Fruit fly (Drosophila melanogaster) whole organism, wandering third instar larva: ENCODE data around the gene Pex12.

Experiments
- Abd-B ChIP-seq: fragments of >200 bp; optimal IDR thresholded peaks from 2 replicates; lab custom pipeline; 2017; ENCODE audit warnings: missing biosample characterization, missing genetic modification characterization
- CG32264 ChIP-seq: fragments of 200-800 bp; sonication (Bioruptor generic); optimal IDR thresholded peaks from 2 replicates; lab custom pipeline; 2016; ENCODE audit warnings: missing biosample characterization, missing genetic modification characterization
- CG9705 ChIP-seq: fragments of 200-800 bp; sonication (Bioruptor generic); optimal IDR thresholded peaks from 2 replicates; lab custom pipeline; 2018; ENCODE audit warnings: missing biosample characterization, mild to moderate bottlenecking, missing genetic modification characterization
- CrebA ChIP-seq: fragments of 200-800 bp; sonication (Bioruptor generic); optimal IDR thresholded peaks from 2 replicates; lab custom pipeline; 2016; ENCODE audit warnings: missing biosample characterization, mild to moderate bottlenecking, missing genetic modification characterization, borderline replicate concordance
- Dfd ChIP-seq: fragments of >200 bp; optimal IDR thresholded peaks from 2 replicates; lab custom pipeline; 2017; ENCODE audit warnings: missing biosample characterization, missing genetic modification characterization
- Dif ChIP-seq: fragments of 200-275, 200-300 bp; sonication (Bioruptor generic); optimal IDR thresholded peaks from 2 replicates; lab custom pipeline; 2018; ENCODE audit warnings: missing biosample characterization, missing genetic modification characterization; ENCODE audit not compliant: partially characterized antibody
- GATAd ChIP-seq: sonication (Bioruptor generic); optimal IDR thresholded peaks from 2 replicates; lab custom pipeline; 2016; ENCODE audit warnings: missing biosample characterization, missing genetic modification characterization
- HLH106 ChIP-seq: fragments of 200-800 bp; optimal IDR thresholded peaks from 3 replicates; lab custom pipeline; 2019; ENCODE audit warnings: missing biosample characterization, mild to moderate bottlenecking, missing genetic modification characterization, moderate library complexity
- Hnf4 ChIP-seq: fragments of 200-800 bp; sonication (Bioruptor generic); optimal IDR thresholded peaks from 2 replicates; lab custom pipeline; 2016; ENCODE audit warnings: missing biosample characterization, mild to moderate bottlenecking, missing genetic modification characterization
- Hr78 ChIP-seq: fragments of >200 bp; optimal IDR thresholded peaks from 2 replicates; lab custom pipeline; 2017; ENCODE audit warnings: missing biosample characterization, missing genetic modification characterization
- Hr83 ChIP-seq: fragments of 200-300 bp; sonication (Bioruptor generic); optimal IDR thresholded peaks from 2 replicates; lab custom pipeline; 2016; ENCODE audit warnings: missing biosample characterization, mild to moderate bottlenecking, missing genetic modification characterization, moderate library complexity; ENCODE audit not compliant: poor library complexity, severe bottlenecking
- Jra ChIP-seq: sonication (Bioruptor generic); optimal IDR thresholded peaks from 2 replicates; lab custom pipeline; 2016; ENCODE audit warnings: missing biosample characterization, missing genetic modification characterization
- Mio ChIP-seq: sonication (Bioruptor generic); optimal IDR thresholded peaks from 2 replicates; lab custom pipeline; 2016; ENCODE audit warnings: missing biosample characterization, missing genetic modification characterization
- Myc ChIP-seq: fragments of >200 bp; optimal IDR thresholded peaks from 2 replicates; lab custom pipeline; 2017
- N ChIP-seq: fragments of >200 bp; optimal IDR thresholded peaks from 2 replicates; lab custom pipeline; 2018; ENCODE audit warnings: missing biosample characterization, missing external identifiers, missing genetic modification characterization
- OdsH ChIP-seq: fragments of 200-800 bp; sonication (Bioruptor generic); optimal IDR thresholded peaks from 2 replicates; lab custom pipeline; 2016; ENCODE audit warnings: missing biosample characterization, mild to moderate bottlenecking, missing genetic modification characterization
- Rel ChIP-seq, 2 experiments: fragments of 200-800 bp; sonication (Bioruptor generic) in 1 of 2; optimal IDR thresholded peaks; 2 replicates in 1 of 2; 3 replicates in 1 of 2; lab custom pipeline; 2016 to 2019; ENCODE audit warnings: mild to moderate bottlenecking in 2 of 2, missing biosample characterization in 2 of 2, missing genetic modification characterization in 2 of 2, moderate library complexity in 1 of 2
- Sp1 ChIP-seq: fragments of 200-800 bp; sonication (Bioruptor generic); optimal IDR thresholded peaks from 3 replicates; lab custom pipeline; 2019; ENCODE audit warnings: missing biosample characterization, mild to moderate bottlenecking, missing genetic modification characterization, moderate library complexity
- Vsx2 ChIP-seq: fragments of 200-300, 225-300 bp; sonication (Bioruptor generic); optimal IDR thresholded peaks from 2 replicates; lab custom pipeline; 2018; ENCODE audit warnings: missing biosample characterization, missing genetic modification characterization; ENCODE audit not compliant: partially characterized antibody
- br ChIP-seq: fragments of 200-800 bp; sonication (Bioruptor generic); optimal IDR thresholded peaks from 2 replicates; lab custom pipeline; 2016; ENCODE audit warnings: missing biosample characterization, missing genetic modification characterization
- brk ChIP-seq: fragments of 200-800 bp; sonication (Bioruptor generic); optimal IDR thresholded peaks from 2 replicates; lab custom pipeline; 2016; ENCODE audit warnings: missing biosample characterization, mild to moderate bottlenecking, missing genetic modification characterization
- dl ChIP-seq, 2 experiments: fragments of 175-275, 200-275 bp in 1 of 2; fragments of 200-275 bp in 1 of 2; sonication (Bioruptor generic); optimal IDR thresholded peaks; lab custom pipeline; 2018; ENCODE audit warnings: mild to moderate bottlenecking in 2 of 2, missing biosample characterization in 2 of 2, missing genetic modification characterization in 2 of 2, moderate library complexity in 2 of 2; ENCODE audit not compliant: partially characterized antibody in 2 of 2, insufficient read depth in 1 of 2
- dmrt93B ChIP-seq: fragments of 200-800 bp; sonication (Bioruptor generic); optimal IDR thresholded peaks from 2 replicates; lab custom pipeline; 2018; ENCODE audit warnings: missing biosample characterization, mild to moderate bottlenecking, missing genetic modification characterization
- dsf ChIP-seq: sonication (Bioruptor generic); optimal IDR thresholded peaks from 2 replicates; lab custom pipeline; 2016; ENCODE audit warnings: missing biosample characterization, missing genetic modification characterization, borderline replicate concordance
- ey ChIP-seq: fragments of 200-800 bp; sonication (Bioruptor generic); optimal IDR thresholded peaks from 2 replicates; lab custom pipeline; 2016; ENCODE audit warnings: missing biosample characterization, missing genetic modification characterization
- foxo ChIP-seq, 2 experiments: fragments of 200-800 bp; sonication (Bioruptor generic); optimal IDR thresholded peaks; 2 replicates in 1 of 2; 3 replicates in 1 of 2; lab custom pipeline; 2016 to 2017; ENCODE audit warnings: missing biosample characterization in 2 of 2, missing genetic modification characterization in 2 of 2
- fru ChIP-seq: fragments of 200-800 bp; sonication (Bioruptor generic); optimal IDR thresholded peaks from 3 replicates; lab custom pipeline; 2016; ENCODE audit warnings: missing biosample characterization, mild to moderate bottlenecking, missing genetic modification characterization
- h ChIP-seq: fragments of 200-800 bp; sonication (Bioruptor generic); optimal IDR thresholded peaks from 3 replicates; lab custom pipeline; 2016; ENCODE audit warnings: missing biosample characterization, mild to moderate bottlenecking, missing genetic modification characterization
- jim ChIP-seq: fragments of 175-275, 200-325 bp; sonication (Bioruptor generic); optimal IDR thresholded peaks from 2 replicates; lab custom pipeline; 2016; ENCODE audit warnings: missing biosample characterization, mild to moderate bottlenecking, missing genetic modification characterization
- lola ChIP-seq: fragments of >200 bp; optimal IDR thresholded peaks from 2 replicates; lab custom pipeline; 2017; ENCODE audit warnings: missing biosample characterization, missing genetic modification characterization
- pan ChIP-seq: fragments of >200 bp; optimal IDR thresholded peaks from 2 replicates; lab custom pipeline; 2017
- psq ChIP-seq: fragments of 200-800 bp; sonication (Bioruptor generic); optimal IDR thresholded peaks from 3 replicates; lab custom pipeline; 2017; ENCODE audit warnings: missing biosample characterization, mild to moderate bottlenecking, missing genetic modification characterization, moderate library complexity
- rgr ChIP-seq: fragments of 200-800 bp; sonication (Bioruptor generic); optimal IDR thresholded peaks from 3 replicates; lab custom pipeline; 2016; ENCODE audit warnings: missing biosample characterization, mild to moderate bottlenecking, missing genetic modification characterization
- sage ChIP-seq: fragments of 200-800 bp; sonication (Bioruptor generic); optimal IDR thresholded peaks from 2 replicates; lab custom pipeline; 2016; ENCODE audit warnings: missing biosample characterization, mild to moderate bottlenecking, missing genetic modification characterization
- sv ChIP-seq: fragments of 200-800 bp; sonication (Bioruptor generic); optimal IDR thresholded peaks from 3 replicates; lab custom pipeline; 2016; ENCODE audit warnings: missing biosample characterization, missing genetic modification characterization
- tai ChIP-seq: sonication (Bioruptor generic); optimal IDR thresholded peaks from 2 replicates; lab custom pipeline; 2016; ENCODE audit warnings: missing biosample characterization, missing genetic modification characterization
- usp ChIP-seq: fragments of >200 bp; optimal IDR thresholded peaks from 2 replicates; lab custom pipeline; 2017; ENCODE audit warnings: missing biosample characterization, missing genetic modification characterization
- woc ChIP-seq: sonication (Bioruptor generic); optimal IDR thresholded peaks from 2 replicates; lab custom pipeline; 2016; ENCODE audit warnings: missing biosample characterization, mild to moderate bottlenecking, missing genetic modification characterization

Gene Pex12

dm6 chr2L:859897-860296, 44.1 kb downstream of the Pex12 start, which contains the start of gene CG13950:
CG13950 (plus strand) TSS chr2L:860197.
- no peak for TF ChIP-seq CG9705
- no peak for TF ChIP-seq br (GFP tag; lab: Kevin White, UChicago)
- no peak for TF ChIP-seq Myc (lab: Kevin White, UChicago)
- no peak for TF ChIP-seq tai (GFP tag; lab: Kevin White, UChicago)
- TF ChIP-seq HLH106 (tag; lab: Kevin White, UChicago): no peak
- no peak for TF ChIP-seq Mio (GFP tag; lab: Kevin White, UChicago)
- no peak for TF ChIP-seq woc
- TF ChIP-seq psq: no peak
- no peak for TF ChIP-seq pan (lab: Kevin White, UChicago)
- TF ChIP-seq brk (GFP tag; lab: Kevin White, UChicago): no peak
- no peak for TF ChIP-seq CG32264 (GFP tag; lab: Kevin White, UChicago)
- no peak for TF ChIP-seq Hr83 (GFP tag; lab: Kevin White, UChicago)
- no peak for TF ChIP-seq jim (GFP tag; lab: Kevin White, UChicago)
- TF ChIP-seq dl (GFP tag; optimal IDR thresholded peaks at IDR 0.05; lab: Kevin White, UChicago; ENCODE audit: insufficient read depth in 1 of 2, partially characterized antibody in 2 of 2): no peak
- no peak for TF ChIP-seq dsf (GFP tag; lab: Kevin White, UChicago)
- no peak for TF ChIP-seq Hnf4 (GFP tag; lab: Kevin White, UChicago)
- no peak for TF ChIP-seq lola (GFP tag; lab: Kevin White, UChicago)
- no peak for TF ChIP-seq usp (GFP tag; lab: Kevin White, UChicago)

dm6 chr2L:865851-866250, 50.1 kb downstream of the Pex12 start:
- TF ChIP-seq Myc (lab: Kevin White, UChicago) (no peak), h (GFP tag; lab: Kevin White, UChicago) (peak; percentile 99), sage (GFP tag; lab: Kevin White, UChicago) (peak; percentile 98), woc (peak; percentile 95), psq (peak; percentile 97), CrebA (peak; percentile 94), CG32264 (GFP tag; lab: Kevin White, UChicago) (peak; percentile 97), Hr78 (no peak), Sp1 (GFP tag; lab: Kevin White, UChicago) (peak; percentile 97), Dfd (no peak), lola (GFP tag; lab: Kevin White, UChicago) (no peak), dl (GFP tag; optimal IDR thresholded peaks at IDR 0.05; lab: Kevin White, UChicago; ENCODE audit: insufficient read depth in 1 of 2, partially characterized antibody in 2 of 2) (no peak), Abd-B (GFP tag; lab: Kevin White, UChicago) (no peak), sv (peak; percentile 96), OdsH (peak; percentile 98), brk (GFP tag; lab: Kevin White, UChicago) (peak; percentile 97), Rel (GFP tag; optimal IDR thresholded peaks at IDR 0.05; lab: Kevin White, UChicago) (peak; percentile 93), Rel (tag; optimal IDR thresholded peaks at IDR 0.05; lab: Kevin White, UChicago) (peak; percentile 84), Mio (GFP tag; lab: Kevin White, UChicago) (peak; percentile 88), usp (GFP tag; lab: Kevin White, UChicago) (no peak), pan (lab: Kevin White, UChicago) (no peak), jim (GFP tag; lab: Kevin White, UChicago) (peak; percentile 38), CG9705 (peak; percentile 95), fru (GFP tag; lab: Kevin White, UChicago) (peak; percentile 99), dsf (GFP tag; lab: Kevin White, UChicago) (peak; percentile 92), Dif (GFP tag; lab: Kevin White, UChicago) (no peak), GATAd (GFP tag; lab: Kevin White, UChicago) (peak; percentile 92), HLH106 (tag; lab: Kevin White, UChicago) (peak; percentile 98), br (GFP tag; lab: Kevin White, UChicago) (peak; percentile 99), Vsx2 (GFP tag; lab: Kevin White, UChicago) (no peak), N (GFP tag; lab: Kevin White, UChicago) (no peak), Hr83 (GFP tag; lab: Kevin White, UChicago) (peak; percentile 89), dmrt93B (GFP tag; lab: Kevin White, UChicago) (peak; percentile 93), ey (GFP tag; lab: Kevin White, UChicago) (peak; percentile 99), Jra (GFP tag; lab: Kevin White, UChicago) (peak; percentile 95), Hnf4 (GFP tag; lab: Kevin White, UChicago) (peak; percentile 99), rgr (GFP tag; lab: Kevin White, UChicago) (peak; percentile 99), tai (GFP tag; lab: Kevin White, UChicago) (no peak), foxo (GFP tag; optimal IDR thresholded peaks at IDR 0.05; lab: Kevin White, UChicago) (peak; percentile 96 to 99)
